Worm (Caenorhabditis elegans) whole organism, L4/young adult: ENCODE results near the gene srx-38.

Experiments
- W03F9.2 ChIP-seq: fragments of 150-350 bp; optimal IDR thresholded peaks from 2 replicates; lab custom pipeline; 2014; ENCODE audit warnings: missing biosample characterization, missing genetic modification characterization
- dao-5 ChIP-seq: sonication (generic microtip); optimal IDR thresholded peaks from 2 replicates; lab custom pipeline; 2016; ENCODE audit warnings: missing genotype, missing genetic modification characterization, moderate library complexity, missing compliant biosample characterization
- him-1 ChIP-seq: sonication (generic microtip); optimal IDR thresholded peaks from 2 replicates; lab custom pipeline; 2016; ENCODE audit warnings: missing genotype, missing genetic modification reagents, missing genetic modification characterization, missing compliant biosample characterization

- TF ChIP-seq dao-5 (no peak), W03F9.2 (tag; lab: Kevin White, UChicago) (no peak), him-1 (tag; lab: Kevin White, UChicago) (no peak)
These were observed 36.3 kb downstream of the srx-38 start, which contains the start of gene C04F5.9 for ce11 chrV:5119109-5119508.
